Fruit fly (Drosophila melanogaster): ENCODE results near the gene dj.

dj gene

DNA sequence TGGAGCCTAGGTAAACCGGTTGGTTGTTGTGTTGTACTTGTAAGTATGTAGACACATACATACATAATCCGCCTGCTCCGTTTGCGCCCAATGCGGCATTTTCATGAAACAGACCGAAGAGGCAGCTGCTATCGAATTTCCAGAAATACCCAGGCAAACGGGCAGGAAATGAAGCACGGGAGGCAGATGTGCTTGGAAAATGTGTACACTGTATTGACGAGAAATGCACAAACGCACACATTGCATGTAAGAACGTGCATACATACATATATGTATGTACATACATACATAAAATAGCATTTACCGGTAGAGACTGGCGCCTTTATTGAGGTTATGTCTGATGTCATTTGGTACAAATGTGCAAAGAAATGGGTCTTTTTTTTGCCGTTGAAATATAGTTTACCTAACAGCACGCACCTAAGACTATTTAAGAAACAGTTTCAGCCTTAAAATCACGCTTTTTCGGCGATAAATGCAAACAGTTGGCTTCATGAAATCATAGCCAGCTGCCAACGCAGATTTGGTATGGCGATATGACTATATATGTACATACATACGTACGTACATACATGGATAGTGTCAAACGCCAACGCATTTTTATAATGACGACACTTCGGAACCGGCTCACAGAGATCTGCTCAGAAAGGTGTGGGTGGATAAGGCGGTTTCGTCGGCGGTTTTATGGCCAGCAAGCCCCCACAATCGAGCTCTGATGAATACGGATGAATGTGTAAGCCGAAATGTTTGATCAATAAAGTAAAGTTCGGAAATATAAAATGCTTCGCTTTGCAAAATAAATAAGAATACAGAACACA, 30.6 kb downstream of the dj start:
- TF ChIP-seq CG12236 (GFP tag; optimal IDR thresholded peaks at IDR 0.05) (no peak), CG11247 (GFP tag; IDR thresholded peaks at IDR 0.05) (no peak), CG10209 (GFP tag; optimal IDR thresholded peaks at IDR 0.05) (peak; percentile 15), Mrtf (GFP tag; IDR thresholded peaks at IDR 0.05) (no peak), Trl (optimal IDR thresholded peaks at IDR 0.05) (no peak), Trl (GFP tag; optimal IDR thresholded peaks at IDR 0.05) (no peak), tx (GFP tag; optimal IDR thresholded peaks at IDR 0.05) (peak; percentile 31), caup (GFP tag; optimal IDR thresholded peaks at IDR 0.05; ENCODE audit: severe bottlenecking) (peak; percentile 3), CG6854 (GFP tag; optimal IDR thresholded peaks at IDR 0.05) (no peak), Hsf (GFP tag; optimal IDR thresholded peaks at IDR 0.05) (no peak), CG10366 (GFP tag; IDR thresholded peaks at IDR 0.05) (no peak), CG4328 (GFP tag; optimal IDR thresholded peaks at IDR 0.05) (no peak), CG17612 (GFP tag; IDR thresholded peaks at IDR 0.05) (no peak), sna (GFP tag; IDR thresholded peaks at IDR 0.05; ENCODE audit: partially characterized antibody) (no peak), CG15601 (tag; optimal IDR thresholded peaks at IDR 0.05) (no peak), br (optimal IDR thresholded peaks at IDR 0.05) (no peak), nerfin-2 (GFP tag; IDR thresholded peaks at IDR 0.05; ENCODE audit: partially characterized antibody) (no peak), CG6791 (GFP tag; IDR thresholded peaks at IDR 0.05; ENCODE audit: partially characterized antibody) (no peak), al (GFP tag; IDR thresholded peaks at IDR 0.05) (no peak), rib (GFP tag; IDR thresholded peaks at IDR 0.05) (peak; percentile 46; the same call in 1 of the 2 replicates), zf30C (GFP tag; optimal IDR thresholded peaks at IDR 0.05) (no peak), ems (GFP tag; optimal IDR thresholded peaks at IDR 0.05) (no peak), Hmr (GFP tag; optimal IDR thresholded peaks at IDR 0.05) (no peak), sqz (GFP tag; optimal IDR thresholded peaks at IDR 0.05) (no peak), Xbp1 (GFP tag; optimal IDR thresholded peaks at IDR 0.05) (no peak), CG9876 (GFP tag; optimal IDR thresholded peaks at IDR 0.05) (no peak), gsb-n (tag; optimal IDR thresholded peaks at IDR 0.05) (no peak), h (optimal IDR thresholded peaks at IDR 0.05) (no peak), CG1832 (GFP tag; optimal IDR thresholded peaks at IDR 0.05) (no peak), D19B (GFP tag; optimal IDR thresholded peaks at IDR 0.05) (no peak), ac (GFP tag; optimal IDR thresholded peaks at IDR 0.05) (peak; percentile 79), bigmax (GFP tag; optimal IDR thresholded peaks at IDR 0.05) (peak; percentile 97), CG8765 (GFP tag; IDR thresholded peaks at IDR 0.05) (no peak), Kr (GFP tag; optimal IDR thresholded peaks at IDR 0.05) (no peak), CG10321 (GFP tag; IDR thresholded peaks at IDR 0.05) (no peak), CG32767 (GFP tag; IDR thresholded peaks at IDR 0.05) (peak; percentile 80; the same call in 1 of the 2 replicates), CG2875 (GFP tag; optimal IDR thresholded peaks at IDR 0.05) (no peak), jing (GFP tag; optimal IDR thresholded peaks at IDR 0.05) (no peak), sens (GFP tag) (peak; percentile 78), pb (GFP tag; optimal IDR thresholded peaks at IDR 0.05) (no peak), Med (GFP tag) (peak; percentile 41), CG9817 (tag; optimal IDR thresholded peaks at IDR 0.05) (no peak), CG15011 (GFP tag; optimal IDR thresholded peaks at IDR 0.05) (no peak), CG7357 (GFP tag; IDR thresholded peaks at IDR 0.05) (no peak), ranshi (GFP tag; IDR thresholded peaks at IDR 0.05) (no peak), CG34224 (GFP tag; IDR thresholded peaks at IDR 0.05; ENCODE audit: partially characterized antibody) (peak; percentile 40; the same call in 1 of the 3 replicates), CG4404 (GFP tag; IDR thresholded peaks at IDR 0.05) (no peak), BtbVII (GFP tag; optimal IDR thresholded peaks at IDR 0.05) (peak; percentile 17), CG4707 (GFP tag; optimal IDR thresholded peaks at IDR 0.05) (no peak), CG1024 (GFP tag; IDR thresholded peaks at IDR 0.05) (no peak), Atf3 (GFP tag; optimal IDR thresholded peaks at IDR 0.05) (no peak)
